Fruit fly (Drosophila melanogaster) whole organism, embryonic: ENCODE data around the gene CG43850.

Experiments
- Antp ChIP-seq: fragments of 200-800 bp; sonication (Bioruptor generic); optimal IDR thresholded peaks from 3 replicates; lab custom pipeline; 2016; ENCODE audit warnings: missing biosample characterization, missing genetic modification characterization
- Asciz ChIP-seq: fragments of 200-800 bp; sonication (Bioruptor generic); optimal IDR thresholded peaks from 2 replicates; lab custom pipeline; 2017; ENCODE audit warnings: missing biosample characterization, mild to moderate bottlenecking, missing genetic modification characterization, missing genetic modification reagents
- B-H1 ChIP-seq: fragments of 200-800 bp; sonication (Bioruptor generic); IDR thresholded peaks from 3 replicates; pipeline ENCODE4 v1.3.6; 2022; ENCODE audit warnings: missing biosample characterization, missing genetic modification characterization
- Bgb ChIP-seq: fragments of 200-800 bp; sonication (Bioruptor generic); IDR thresholded peaks from 2 replicates; pipeline ENCODE4 v1.3.6; 2022; ENCODE audit warnings: missing biosample characterization, missing genetic modification characterization; ENCODE audit not compliant: partially characterized antibody
- Bteb2 ChIP-seq: fragments of 200-800 bp; sonication (Bioruptor generic); optimal IDR thresholded peaks from 2 replicates; lab custom pipeline; 2016; ENCODE audit warnings: missing biosample characterization, missing genetic modification characterization
- CG10267 ChIP-seq: fragments of 200-800 bp; sonication (Bioruptor generic); optimal IDR thresholded peaks from 2 replicates; lab custom pipeline; 2018; ENCODE audit warnings: missing biosample characterization, mild to moderate bottlenecking, missing genetic modification characterization, moderate library complexity
- CG10431 ChIP-seq: fragments of 200-800 bp; sonication (Bioruptor generic); optimal IDR thresholded peaks from 3 replicates; lab custom pipeline; 2018; ENCODE audit warnings: missing biosample characterization, mild to moderate bottlenecking, missing genetic modification characterization
- CG10959 ChIP-seq: fragments of 200-800 bp; sonication (Bioruptor generic); IDR thresholded peaks from 2 replicates; pipeline ENCODE4 v1.3.6; 2022; ENCODE audit warnings: missing biosample characterization, missing genetic modification characterization
- CG12236 ChIP-seq: fragments of 200-800 bp; sonication (Bioruptor generic); optimal IDR thresholded peaks from 2 replicates; lab custom pipeline; 2016; ENCODE audit warnings: missing biosample characterization, missing genetic modification characterization
- CG13894 ChIP-seq: fragments of 200-800 bp; sonication (Bioruptor generic); optimal IDR thresholded peaks from 3 replicates; lab custom pipeline; 2018; ENCODE audit warnings: missing biosample characterization, mild to moderate bottlenecking, missing genetic modification characterization, moderate library complexity
- CG14050 ChIP-seq: fragments of 200-800 bp; sonication (Bioruptor generic); IDR thresholded peaks from 3 replicates; pipeline ENCODE4 v1.3.6; 2022; ENCODE audit warnings: missing biosample characterization, missing genetic modification characterization
- CG14441 ChIP-seq: fragments of 200-800 bp; sonication (Bioruptor generic); IDR thresholded peaks from 2 replicates; pipeline ENCODE4 v1.3.6; 2022; ENCODE audit warnings: missing biosample characterization, missing genetic modification characterization
- CG15011 ChIP-seq: fragments of 200-800 bp; sonication (Bioruptor generic); optimal IDR thresholded peaks from 3 replicates; lab custom pipeline; 2018; ENCODE audit warnings: missing biosample characterization, mild to moderate bottlenecking, missing genetic modification characterization
- CG15269 ChIP-seq: fragments of 200-800 bp; sonication (Bioruptor generic); optimal IDR thresholded peaks from 2 replicates; lab custom pipeline; 2018; ENCODE audit warnings: missing biosample characterization, mild to moderate bottlenecking, missing genetic modification characterization, moderate library complexity
- CG18262 ChIP-seq: fragments of 200-800 bp; optimal IDR thresholded peaks from 3 replicates; lab custom pipeline; 2019; ENCODE audit warnings: missing biosample characterization, mild to moderate bottlenecking, missing genetic modification characterization, moderate library complexity
- CG2712 ChIP-seq: fragments of 200-800 bp; optimal IDR thresholded peaks from 3 replicates; lab custom pipeline; 2019; ENCODE audit warnings: missing biosample characterization, mild to moderate bottlenecking, missing genetic modification characterization, moderate library complexity
- CG2889 ChIP-seq: fragments of 200-800 bp; sonication (Bioruptor generic); IDR thresholded peaks from 3 replicates; pipeline ENCODE4 v1.3.6; 2022; ENCODE audit warnings: missing biosample characterization, missing genetic modification characterization
- CG3065 ChIP-seq: fragments of 200-800 bp; sonication (Bioruptor generic); optimal IDR thresholded peaks from 2 replicates; lab custom pipeline; 2016; ENCODE audit warnings: missing biosample characterization, missing genetic modification characterization
- CG6254 ChIP-seq: fragments of 200-800 bp; sonication (Bioruptor generic); optimal IDR thresholded peaks from 3 replicates; lab custom pipeline; 2017; ENCODE audit warnings: mild to moderate bottlenecking, missing biosample characterization, missing genetic modification reagents, missing genetic modification characterization
- CG6765 ChIP-seq: fragments of 200-800 bp; sonication (Bioruptor generic); optimal IDR thresholded peaks from 3 replicates; lab custom pipeline; 2017; ENCODE audit warnings: missing biosample characterization, mild to moderate bottlenecking, missing genetic modification characterization
- CG7745 ChIP-seq: fragments of 200-800 bp; sonication (Bioruptor generic); optimal IDR thresholded peaks from 2 replicates; lab custom pipeline; 2018; ENCODE audit warnings: missing biosample characterization, mild to moderate bottlenecking, missing genetic modification characterization, moderate library complexity
- CG8944 ChIP-seq: fragments of 200-800 bp; sonication (Bioruptor generic); optimal IDR thresholded peaks from 3 replicates; lab custom pipeline; 2016; ENCODE audit warnings: missing biosample characterization, missing genetic modification characterization
- CHES-1-like ChIP-seq: fragments of 200-800 bp; sonication (Bioruptor generic); optimal IDR thresholded peaks from 2 replicates; lab custom pipeline; 2016; ENCODE audit warnings: missing biosample characterization, missing genetic modification characterization
- CoRest ChIP-seq: fragments of 200-800 bp; sonication (Bioruptor generic); optimal IDR thresholded peaks from 3 replicates; lab custom pipeline; 2018; ENCODE audit warnings: missing biosample characterization, mild to moderate bottlenecking, missing genetic modification characterization, moderate library complexity
- CrebB ChIP-seq: fragments of 200-800 bp; sonication (Bioruptor generic); optimal IDR thresholded peaks from 3 replicates; lab custom pipeline; 2018; ENCODE audit warnings: missing biosample characterization, mild to moderate bottlenecking, missing genetic modification characterization
- D ChIP-seq, 2 experiments: fragments of 200-800 bp in 1 of 2; fragments of >200 bp in 1 of 2; sonication (Bioruptor generic) in 1 of 2; optimal IDR thresholded peaks; 2 replicates in 1 of 2; 3 replicates in 1 of 2; lab custom pipeline; 2017; ENCODE audit warnings: mild to moderate bottlenecking in 1 of 2, missing biosample characterization in 1 of 2, missing genetic modification characterization in 1 of 2, missing genetic modification reagents in 1 of 2
- Fer1 ChIP-seq: fragments of 200-800 bp; sonication (Bioruptor generic); optimal IDR thresholded peaks from 2 replicates; lab custom pipeline; 2017; ENCODE audit warnings: missing biosample characterization, mild to moderate bottlenecking, missing genetic modification characterization
- HLHmδ ChIP-seq: fragments of 200-800 bp; sonication (Bioruptor generic); optimal IDR thresholded peaks from 2 replicates; lab custom pipeline; 2018; ENCODE audit warnings: missing biosample characterization, mild to moderate bottlenecking, missing genetic modification characterization, moderate library complexity
- Kr ChIP-seq: fragments of 200-800 bp; sonication (Bioruptor generic); optimal IDR thresholded peaks from 2 replicates; lab custom pipeline; 2017; ENCODE audit warnings: missing biosample characterization, mild to moderate bottlenecking, missing genetic modification characterization
- MESR4 ChIP-seq: fragments of 200-800 bp; sonication (Bioruptor generic); optimal IDR thresholded peaks from 2 replicates; lab custom pipeline; 2018; ENCODE audit warnings: missing biosample characterization, mild to moderate bottlenecking, missing genetic modification characterization, moderate library complexity
- Mad ChIP-seq: fragments of 200-800 bp; sonication (Bioruptor generic); optimal IDR thresholded peaks from 2 replicates; lab custom pipeline; 2016; ENCODE audit warnings: missing biosample characterization, missing genetic modification characterization
- Myb ChIP-seq: fragments of 200-800 bp; sonication (Bioruptor generic); optimal IDR thresholded peaks from 2 replicates; lab custom pipeline; 2016; ENCODE audit warnings: missing biosample characterization, missing genetic modification characterization
- Nf-YB ChIP-seq: fragments of 200-800 bp; sonication (Bioruptor generic); optimal IDR thresholded peaks from 3 replicates; lab custom pipeline; 2019; ENCODE audit warnings: missing biosample characterization, mild to moderate bottlenecking, missing genetic modification characterization, moderate library complexity
- Opbp ChIP-seq: fragments of 200-800 bp; sonication (Bioruptor generic); IDR thresholded peaks from 3 replicates; pipeline ENCODE4 v1.3.6; 2022; ENCODE audit warnings: missing biosample characterization, missing genetic modification characterization; ENCODE audit not compliant: partially characterized antibody
- Ravus ChIP-seq: fragments of 200-800 bp; sonication (Bioruptor generic); IDR thresholded peaks from 2 replicates; pipeline ENCODE4 v1.3.6; 2022; ENCODE audit warnings: missing biosample characterization, missing genetic modification characterization
- Rfx ChIP-seq: fragments of 200-800 bp; sonication (Bioruptor generic); IDR thresholded peaks from 2 replicates; pipeline ENCODE4 v1.3.6; 2022; ENCODE audit warnings: missing biosample characterization, missing genetic modification characterization
- az2 ChIP-seq: fragments of 200-800 bp; sonication (Bioruptor generic); optimal IDR thresholded peaks from 3 replicates; lab custom pipeline; 2016; ENCODE audit warnings: missing biosample characterization, missing genetic modification characterization
- bcd ChIP-seq: fragments of 200-800 bp; sonication (Bioruptor generic); optimal IDR thresholded peaks from 2 replicates; lab custom pipeline; 2017; ENCODE audit warnings: missing biosample characterization, mild to moderate bottlenecking, missing genetic modification characterization
- dmrt99B ChIP-seq: fragments of 200-800 bp; sonication (Bioruptor generic); optimal IDR thresholded peaks from 2 replicates; lab custom pipeline; 2018; ENCODE audit warnings: missing biosample characterization, mild to moderate bottlenecking, missing genetic modification characterization, moderate library complexity
- dpn ChIP-seq, 2 experiments: fragments of 200-800 bp; sonication (Bioruptor generic); optimal IDR thresholded peaks; 3 replicates each; lab custom pipeline; 2016; ENCODE audit warnings: missing biosample characterization in 2 of 2, missing genetic modification characterization in 2 of 2
- eyg ChIP-seq: fragments of 200-800 bp; sonication (Bioruptor generic); optimal IDR thresholded peaks from 3 replicates; lab custom pipeline; 2016; ENCODE audit warnings: missing biosample characterization, missing genetic modification characterization
- fd3F ChIP-seq: fragments of 200-800 bp; sonication (Bioruptor generic); optimal IDR thresholded peaks from 2 replicates; lab custom pipeline; 2018; ENCODE audit warnings: missing biosample characterization, mild to moderate bottlenecking, missing genetic modification characterization, moderate library complexity
- onecut ChIP-seq: fragments of 200-800 bp; sonication (Bioruptor generic); IDR thresholded peaks from 2 replicates; pipeline ENCODE4 v1.3.6; 2022; ENCODE audit warnings: missing biosample characterization, missing genetic modification characterization
- scrt ChIP-seq: fragments of 200-800 bp; sonication (Bioruptor generic); optimal IDR thresholded peaks from 2 replicates; lab custom pipeline; 2018; ENCODE audit warnings: missing biosample characterization, mild to moderate bottlenecking, missing genetic modification characterization, moderate library complexity
- seq ChIP-seq: fragments of 200-800 bp; sonication (Bioruptor generic); IDR thresholded peaks from 2 replicates; pipeline ENCODE4 v1.3.6; 2022; ENCODE audit warnings: missing biosample characterization, missing genetic modification characterization
- shn ChIP-seq: fragments of 200-800 bp; sonication (Bioruptor generic); optimal IDR thresholded peaks from 3 replicates; lab custom pipeline; 2016; ENCODE audit warnings: missing biosample characterization, missing genetic modification characterization
- stc ChIP-seq: fragments of 200-800 bp; sonication (Bioruptor generic); IDR thresholded peaks from 2 replicates; pipeline ENCODE4 v1.3.6; 2022; ENCODE audit warnings: missing biosample characterization, missing genetic modification characterization
- tgo ChIP-seq: fragments of 200-800 bp; sonication (Bioruptor generic); IDR thresholded peaks from 3 replicates; pipeline ENCODE4 v1.3.6; 2022; ENCODE audit warnings: missing biosample characterization, missing genetic modification characterization
- twi ChIP-seq: fragments of 200-800 bp; optimal IDR thresholded peaks from 2 replicates; lab custom pipeline; 2019; ENCODE audit warnings: missing biosample characterization, mild to moderate bottlenecking, missing genetic modification characterization, moderate library complexity
- wek ChIP-seq: fragments of 200-800 bp; sonication (Bioruptor generic); optimal IDR thresholded peaks from 3 replicates; lab custom pipeline; 2018; ENCODE audit warnings: missing biosample characterization, mild to moderate bottlenecking, missing genetic modification characterization, moderate library complexity
- zf30C ChIP-seq: fragments of 200-800 bp; sonication (Bioruptor generic); optimal IDR thresholded peaks from 3 replicates; lab custom pipeline; 2018; ENCODE audit warnings: missing biosample characterization, mild to moderate bottlenecking, missing genetic modification characterization

Gene CG43850

dm6 chr2L:13370762-13371161 lies 44.5 kb upstream of the CG43850 start, which contains the start of gene ND-B22 (continued):
- TF ChIP-seq CG15011 (GFP tag; lab: Kevin White, UChicago): no peak
- peak; percentile 8 for TF ChIP-seq CG13894 (tag; lab: Kevin White, UChicago)
- peak; percentile 30 for TF ChIP-seq CG15269 (tag; lab: Kevin White, UChicago)
- no peak for TF ChIP-seq fd3F (GFP tag; lab: Kevin White, UChicago)
- TF ChIP-seq dpn (GFP tag; optimal IDR thresholded peaks at IDR 0.05; lab: Kevin White, UChicago): peak; percentile 38 to 51
- peak; percentile 61 for TF ChIP-seq Fer1 (GFP tag; lab: Kevin White, UChicago)
- peak; percentile 6 for TF ChIP-seq shn (GFP tag; lab: Kevin White, UChicago)
- TF ChIP-seq CHES-1-like (GFP tag; lab: Kevin White, UChicago): no peak
- TF ChIP-seq Bgb (GFP tag; lab: Robert Waterston, UW): peak; percentile 71
- no peak; the same call in 2 of the 3 replicates for TF ChIP-seq CG14050
- TF ChIP-seq CG8944: no peak
- TF ChIP-seq stc (GFP tag; lab: Robert Waterston, UW): no peak
- no peak for TF ChIP-seq seq (GFP tag; lab: Robert Waterston, UW)
- TF ChIP-seq Opbp (GFP tag; lab: Robert Waterston, UW): peak; percentile 55; the same call in 2 of the 3 replicates
- peak; percentile 42 for TF ChIP-seq CG2712 (tag; lab: Kevin White, UChicago)
- no peak for TF ChIP-seq zf30C (GFP tag; lab: Kevin White, UChicago)
- no peak for TF ChIP-seq D (optimal IDR thresholded peaks at IDR 0.05; lab: Kevin White, UChicago)
- no peak for TF ChIP-seq D (GFP tag; optimal IDR thresholded peaks at IDR 0.05; lab: Kevin White, UChicago)
- no peak for TF ChIP-seq CG2889 (GFP tag; lab: Robert Waterston, UW)
- no peak for TF ChIP-seq CrebB (tag; lab: Kevin White, UChicago)
- no peak for TF ChIP-seq CG10959 (GFP tag; lab: Robert Waterston, UW)
- TF ChIP-seq tgo: no peak
- TF ChIP-seq MESR4 (GFP tag; lab: Kevin White, UChicago): peak; percentile 90
- peak; percentile 93 for TF ChIP-seq CG10267 (tag; lab: Kevin White, UChicago)
- peak; percentile 4 for TF ChIP-seq Antp (GFP tag; lab: Kevin White, UChicago)
- no peak for TF ChIP-seq CG12236 (GFP tag; lab: Kevin White, UChicago)
- no peak for TF ChIP-seq Ravus (GFP tag; lab: Robert Waterston, UW)
- no peak for TF ChIP-seq CG3065 (GFP tag; lab: Kevin White, UChicago)
- TF ChIP-seq CG6254 (GFP tag; lab: Kevin White, UChicago): no peak
- peak; percentile 8 for TF ChIP-seq Bteb2 (GFP tag; lab: Kevin White, UChicago)
- no peak for TF ChIP-seq wek (GFP tag; lab: Kevin White, UChicago)
- TF ChIP-seq onecut: no peak
- no peak for TF ChIP-seq B-H1
- no peak for TF ChIP-seq Mad (GFP tag; lab: Kevin White, UChicago)
- no peak for TF ChIP-seq CG14441 (GFP tag; lab: Robert Waterston, UW)
- TF ChIP-seq Nf-YB (GFP tag; lab: Kevin White, UChicago): no peak
- no peak for TF ChIP-seq CG7745 (tag; lab: Kevin White, UChicago)
- no peak for TF ChIP-seq eyg (GFP tag; lab: Kevin White, UChicago)
- TF ChIP-seq Myb (GFP tag; lab: Kevin White, UChicago): peak; percentile 73
- TF ChIP-seq Asciz (GFP tag; lab: Kevin White, UChicago): no peak
- TF ChIP-seq Kr (GFP tag; lab: Kevin White, UChicago): no peak
- peak; percentile 24 for TF ChIP-seq az2 (GFP tag; lab: Kevin White, UChicago)
- peak; percentile 7 for TF ChIP-seq CG10431 (GFP tag; lab: Kevin White, UChicago)
- peak; percentile 24 for TF ChIP-seq scrt
- TF ChIP-seq CG6765 (GFP tag; lab: Kevin White, UChicago): no peak
- TF ChIP-seq bcd (GFP tag; lab: Kevin White, UChicago): peak; percentile 37
- no peak for TF ChIP-seq HLHmδ (GFP tag; lab: Kevin White, UChicago)
- no peak for TF ChIP-seq dmrt99B (tag; lab: Kevin White, UChicago)
- TF ChIP-seq CoRest: peak; percentile 6
- TF ChIP-seq Rfx: peak; percentile 70
- TF ChIP-seq twi (tag; lab: Kevin White, UChicago): peak; percentile 12
- TF ChIP-seq CG18262: peak; percentile 27
